Fruit fly (Drosophila melanogaster): Measurements from ENCODE around the gene btsz.

btsz gene

dm6 chr3R:14817721-14818215 lies 57.5 kb downstream of the btsz start (continued):
- TF ChIP-seq Eip74EF (GFP tag; optimal IDR thresholded peaks at IDR 0.05) (peak in 1 of 2 experiments; percentile 32), B-H2 (GFP tag; optimal IDR thresholded peaks at IDR 0.05) (peak; percentile 15), oc (tag; optimal IDR thresholded peaks at IDR 0.05) (peak; percentile 18), CG17612 (GFP tag; IDR thresholded peaks at IDR 0.05) (no peak), odd (GFP tag; optimal IDR thresholded peaks at IDR 0.05) (peak; percentile 53), CG17385 (GFP tag; optimal IDR thresholded peaks at IDR 0.05) (peak; percentile 30), wek (GFP tag; optimal IDR thresholded peaks at IDR 0.05) (no peak), pb (GFP tag; optimal IDR thresholded peaks at IDR 0.05) (no peak), CG1602 (GFP tag; optimal IDR thresholded peaks at IDR 0.05) (no peak), CG9817 (tag; optimal IDR thresholded peaks at IDR 0.05) (no peak), Myb (GFP tag; optimal IDR thresholded peaks at IDR 0.05) (no peak)

dm6 chr3R:14810703-14811102 lies 64.6 kb downstream of the btsz start:
- TF ChIP-seq Bdp1 (GFP tag; optimal IDR thresholded peaks at IDR 0.05) (no peak), CG2712 (tag; optimal IDR thresholded peaks at IDR 0.05) (no peak), gcm2 (GFP tag; optimal IDR thresholded peaks at IDR 0.05) (no peak), CG34376 (GFP tag; optimal IDR thresholded peaks at IDR 0.05) (no peak), Neu2 (GFP tag; optimal IDR thresholded peaks at IDR 0.05; ENCODE audit: borderline replicate concordance) (no peak), B-H1 (GFP tag; IDR thresholded peaks at IDR 0.05) (no peak), cg (GFP tag; optimal IDR thresholded peaks at IDR 0.05) (no peak), Hr78 (GFP tag; optimal IDR thresholded peaks at IDR 0.05) (no peak), CG32532 (GFP tag; IDR thresholded peaks at IDR 0.05) (no peak), exex (tag; optimal IDR thresholded peaks at IDR 0.05) (peak; percentile 68), CG6254 (GFP tag; optimal IDR thresholded peaks at IDR 0.05) (no peak), aop (GFP tag; IDR thresholded peaks at IDR 0.05) (no peak), grn (GFP tag; optimal IDR thresholded peaks at IDR 0.05) (peak; percentile 70), CG14965 (GFP tag; optimal IDR thresholded peaks at IDR 0.05; ENCODE audit: borderline replicate concordance) (no peak)

dm6 chr3R:14801407-14801806 lies 73.9 kb downstream of the btsz start, which contains the start of gene CG14857:
Gene CG14857 (plus strand): TSS chr3R:14801773.
- TF ChIP-seq wek (GFP tag; optimal IDR thresholded peaks at IDR 0.05) (no peak), gt (GFP tag; IDR thresholded peaks at IDR 0.05) (no peak), CG8290 (GFP tag; optimal IDR thresholded peaks at IDR 0.05) (no peak), CG8290 (tag; optimal IDR thresholded peaks at IDR 0.05) (no peak), Dip3 (GFP tag; optimal IDR thresholded peaks at IDR 0.05) (no peak), caup (GFP tag; optimal IDR thresholded peaks at IDR 0.05; ENCODE audit: severe bottlenecking) (no peak), Nf-YA (GFP tag; IDR thresholded peaks at IDR 0.05) (no peak), bowl (GFP tag; IDR thresholded peaks at IDR 0.05) (no peak), CG14710 (tag; optimal IDR thresholded peaks at IDR 0.05) (no peak), hb (GFP tag; IDR thresholded peaks at IDR 0.05; ENCODE audit: partially characterized antibody) (no peak), CG12155 (GFP tag; optimal IDR thresholded peaks at IDR 0.05) (no peak), CG17912 (GFP tag; optimal IDR thresholded peaks at IDR 0.05) (no peak), Sox100B (GFP tag; optimal IDR thresholded peaks at IDR 0.05) (no peak), ftz-f1 (GFP tag; optimal IDR thresholded peaks at IDR 0.05) (peak; percentile 26), sug (tag; optimal IDR thresholded peaks at IDR 0.05) (peak; percentile 68), CG6765 (GFP tag; optimal IDR thresholded peaks at IDR 0.05) (peak; percentile 11), Hey (tag; optimal IDR thresholded peaks at IDR 0.05) (peak; percentile 35), Sin3A (optimal IDR thresholded peaks at IDR 0.05) (no peak), CG4730 (GFP tag; IDR thresholded peaks at IDR 0.05) (no peak), CG10543 (GFP tag; optimal IDR thresholded peaks at IDR 0.05) (peak; percentile 55), Ptx1 (GFP tag; IDR thresholded peaks at IDR 0.05) (no peak), HLHmδ (GFP tag; optimal IDR thresholded peaks at IDR 0.05) (no peak), otp (GFP tag; IDR thresholded peaks at IDR 0.05) (no peak), gfzf (GFP tag; optimal IDR thresholded peaks at IDR 0.05) (no peak), z (GFP tag; IDR thresholded peaks at IDR 0.05) (peak; percentile 60; the same call in 1 of the 3 replicates), CG2889 (GFP tag; IDR thresholded peaks at IDR 0.05) (no peak)
